Worm (Caenorhabditis elegans) whole organism, late embryonic: ENCODE results near the gene idi-1.

Experiments
- C38D4.7 ChIP-seq: fragments of 200-800 bp; sonication (Bioruptor generic); optimal IDR thresholded peaks from 2 replicates; lab custom pipeline; 2018; ENCODE audit warnings: mild to moderate bottlenecking, missing genetic modification characterization, moderate library complexity, missing compliant biosample characterization
- F13H6.1 ChIP-seq: sonication (generic microtip); optimal IDR thresholded peaks from 2 replicates; lab custom pipeline; 2016; ENCODE audit warnings: missing genetic modification characterization, missing compliant biosample characterization
- K02D7.2 ChIP-seq: sonication (generic microtip); optimal IDR thresholded peaks from 2 replicates; lab custom pipeline; 2017; ENCODE audit warnings: mild to moderate bottlenecking, missing genetic modification characterization, missing compliant biosample characterization
- K09A11.1 ChIP-seq: sonication (generic microtip); optimal IDR thresholded peaks from 2 replicates; lab custom pipeline; 2017; ENCODE audit warnings: antibody characterized with exemption, mild to moderate bottlenecking, missing genetic modification characterization, missing compliant biosample characterization; ENCODE audit not compliant: insufficient read depth
- T23F11.4 ChIP-seq: fragments of 200-800 bp; sonication (Bioruptor generic); optimal IDR thresholded peaks from 2 replicates; lab custom pipeline; 2018; ENCODE audit warnings: mild to moderate bottlenecking, missing genetic modification characterization, missing compliant biosample characterization
- Y22D7AL.16 ChIP-seq: sonication (generic microtip); optimal IDR thresholded peaks from 2 replicates; lab custom pipeline; 2016; ENCODE audit warnings: missing genetic modification characterization, missing compliant biosample characterization
- ahr-1 ChIP-seq: sonication (generic microtip); optimal IDR thresholded peaks from 2 replicates; lab custom pipeline; 2016; ENCODE audit warnings: missing genetic modification characterization, missing compliant biosample characterization
- ama-1 ChIP-seq: fragments of 150-350 bp; optimal IDR thresholded peaks from 2 replicates; lab custom pipeline; 2014
- ceh-14 ChIP-seq: sonication (generic microtip); optimal IDR thresholded peaks from 2 replicates; lab custom pipeline; 2016; ENCODE audit warnings: missing genotype, missing genetic modification characterization, missing compliant biosample characterization
- ceh-18 ChIP-seq: sonication (generic microtip); optimal IDR thresholded peaks from 2 replicates; lab custom pipeline; 2016; ENCODE audit warnings: missing genetic modification characterization, missing compliant biosample characterization
- ceh-31 ChIP-seq: sonication (generic microtip); optimal IDR thresholded peaks from 2 replicates; lab custom pipeline; 2016; ENCODE audit warnings: missing genetic modification characterization, missing compliant biosample characterization
- ceh-45 ChIP-seq: fragments of 200-800 bp; sonication (Bioruptor generic); IDR thresholded peaks from 2 replicates; pipeline ENCODE4 v1.3.6; 2022; ENCODE audit warnings: missing genetic modification reagents, missing genetic modification characterization, missing compliant biosample characterization
- ceh-48 ChIP-seq: sonication (generic microtip); optimal IDR thresholded peaks from 2 replicates; lab custom pipeline; 2016; ENCODE audit warnings: missing genetic modification characterization, inconsistent platforms, missing compliant biosample characterization
- ceh-9 ChIP-seq: sonication (generic microtip); optimal IDR thresholded peaks from 2 replicates; lab custom pipeline; 2016; ENCODE audit warnings: mild to moderate bottlenecking, missing genetic modification characterization, inconsistent platforms, missing compliant biosample characterization
- dmd-4 ChIP-seq: sonication (generic microtip); optimal IDR thresholded peaks from 2 replicates; lab custom pipeline; 2016; ENCODE audit warnings: borderline replicate concordance, missing genetic modification characterization, missing compliant biosample characterization
- elt-2 ChIP-seq: sonication (generic microtip); optimal IDR thresholded peaks from 2 replicates; lab custom pipeline; 2016; ENCODE audit warnings: missing genetic modification reagents, missing genetic modification characterization, missing compliant biosample characterization
- ets-4 ChIP-seq: sonication (generic microtip); optimal IDR thresholded peaks from 2 replicates; lab custom pipeline; 2016; ENCODE audit warnings: missing genetic modification characterization, missing compliant biosample characterization
- eyg-1 ChIP-seq: sonication (generic microtip); optimal IDR thresholded peaks from 2 replicates; lab custom pipeline; 2016; ENCODE audit warnings: missing genotype, missing genetic modification characterization, missing compliant biosample characterization
- fax-1 ChIP-seq: sonication (generic microtip); optimal IDR thresholded peaks from 2 replicates; lab custom pipeline; 2016; ENCODE audit warnings: missing genotype, missing genetic modification characterization, missing compliant biosample characterization
- fkh-10 ChIP-seq: fragments of 150-350 bp; optimal IDR thresholded peaks from 2 replicates; lab custom pipeline; 2014; ENCODE audit warnings: missing biosample characterization, missing genetic modification reagents, missing genetic modification characterization
- fkh-6 ChIP-seq: sonication (generic microtip); optimal IDR thresholded peaks from 2 replicates; lab custom pipeline; 2016; ENCODE audit warnings: missing genetic modification characterization, missing compliant biosample characterization
- gmeb-2 ChIP-seq: sonication (generic microtip); optimal IDR thresholded peaks from 2 replicates; lab custom pipeline; 2016; ENCODE audit warnings: missing genetic modification characterization, inconsistent platforms, missing compliant biosample characterization
- hlh-13 ChIP-seq: fragments of 200-800 bp; sonication (Bioruptor generic); optimal IDR thresholded peaks from 2 replicates; lab custom pipeline; 2018; ENCODE audit warnings: mild to moderate bottlenecking, missing genetic modification characterization, missing compliant biosample characterization
- hlh-15 ChIP-seq: sonication (generic microtip); optimal IDR thresholded peaks from 2 replicates; lab custom pipeline; 2016; ENCODE audit warnings: missing genetic modification characterization, missing compliant biosample characterization
- hlh-30 ChIP-seq: sonication (generic microtip); optimal IDR thresholded peaks from 2 replicates; lab custom pipeline; 2017; ENCODE audit warnings: antibody characterized with exemption, missing genetic modification characterization, missing compliant biosample characterization; ENCODE audit not compliant: insufficient read depth
- hlh-8 ChIP-seq: sonication (generic microtip); optimal IDR thresholded peaks from 2 replicates; lab custom pipeline; 2016; ENCODE audit warnings: missing genotype, missing genetic modification characterization, missing compliant biosample characterization
- lim-6 ChIP-seq: sonication (generic microtip); optimal IDR thresholded peaks from 2 replicates; lab custom pipeline; 2016; ENCODE audit warnings: missing genetic modification characterization, missing compliant biosample characterization
- madf-2 ChIP-seq: sonication (generic microtip); optimal IDR thresholded peaks from 2 replicates; lab custom pipeline; 2017; ENCODE audit warnings: missing genetic modification characterization, missing compliant biosample characterization
- mec-3 ChIP-seq: sonication (generic microtip); optimal IDR thresholded peaks from 2 replicates; lab custom pipeline; 2016; ENCODE audit warnings: borderline replicate concordance, missing genetic modification characterization, missing compliant biosample characterization
- nfya-1 ChIP-seq: sonication (generic microtip); optimal IDR thresholded peaks from 2 replicates; lab custom pipeline; 2017; ENCODE audit warnings: missing genetic modification characterization, mild to moderate bottlenecking, missing compliant biosample characterization, antibody characterized with exemption, moderate library complexity
- nhr-11 ChIP-seq: fragments of 150-350 bp; optimal IDR thresholded peaks from 2 replicates; lab custom pipeline; 2014; ENCODE audit warnings: missing biosample characterization, missing genetic modification characterization
- npax-4 ChIP-seq: sonication (generic microtip); optimal IDR thresholded peaks from 2 replicates; lab custom pipeline; 2016; ENCODE audit warnings: missing genetic modification characterization, missing compliant biosample characterization
- odd-2 ChIP-seq: sonication (generic microtip); optimal IDR thresholded peaks from 2 replicates; lab custom pipeline; 2017; ENCODE audit warnings: antibody characterized with exemption, mild to moderate bottlenecking, missing genetic modification characterization, missing compliant biosample characterization
- pag-3 ChIP-seq: sonication (generic microtip); optimal IDR thresholded peaks from 2 replicates; lab custom pipeline; 2016; ENCODE audit warnings: missing compliant biosample characterization, missing genetic modification characterization, borderline replicate concordance
- pat-9 ChIP-seq: fragments of 200-800 bp; sonication (Bioruptor generic); optimal IDR thresholded peaks from 2 replicates; lab custom pipeline; 2018; ENCODE audit warnings: mild to moderate bottlenecking, missing genetic modification characterization, moderate library complexity, missing compliant biosample characterization
- pha-2 ChIP-seq: sonication (generic microtip); optimal IDR thresholded peaks from 2 replicates; lab custom pipeline; 2017; ENCODE audit warnings: mild to moderate bottlenecking, missing genetic modification characterization, missing compliant biosample characterization
- pqm-1 ChIP-seq: sonication (generic microtip); optimal IDR thresholded peaks from 2 replicates; lab custom pipeline; 2016; ENCODE audit warnings: missing genetic modification characterization, missing compliant biosample characterization
- pros-1 ChIP-seq: fragments of 150-350 bp; optimal IDR thresholded peaks from 2 replicates; lab custom pipeline; 2014; ENCODE audit warnings: missing biosample characterization, missing genetic modification reagents, missing genetic modification characterization
- rnt-1 ChIP-seq: sonication (generic microtip); optimal IDR thresholded peaks from 2 replicates; lab custom pipeline; 2016; ENCODE audit warnings: missing genetic modification characterization, missing compliant biosample characterization
- sdc-2 ChIP-seq: sonication (generic microtip); optimal IDR thresholded peaks from 2 replicates; lab custom pipeline; 2016; ENCODE audit warnings: missing genotype, missing genetic modification characterization, missing compliant biosample characterization
- sox-2 ChIP-seq: fragments of 200-800 bp; sonication (Bioruptor generic); IDR thresholded peaks from 2 replicates; pipeline ENCODE4 v1.3.6; 2022; ENCODE audit warnings: missing genetic modification reagents, missing genetic modification characterization, missing compliant biosample characterization
- sox-4 ChIP-seq: sonication (generic microtip); optimal IDR thresholded peaks from 2 replicates; lab custom pipeline; 2017; ENCODE audit warnings: mild to moderate bottlenecking, missing genetic modification characterization, inconsistent platforms, missing compliant biosample characterization
- syd-9 ChIP-seq: sonication (generic microtip); optimal IDR thresholded peaks from 2 replicates; lab custom pipeline; 2016; ENCODE audit warnings: mild to moderate bottlenecking, missing genetic modification characterization, moderate library complexity, missing compliant biosample characterization
- tbx-2 ChIP-seq: sonication (generic microtip); optimal IDR thresholded peaks from 2 replicates; lab custom pipeline; 2016; ENCODE audit warnings: missing genetic modification characterization, missing compliant biosample characterization
- tbx-7 ChIP-seq: sonication (generic microtip); optimal IDR thresholded peaks from 2 replicates; lab custom pipeline; 2016; ENCODE audit warnings: missing genotype, missing genetic modification characterization, missing compliant biosample characterization
- ttx-3 ChIP-seq: sonication (generic microtip); optimal IDR thresholded peaks from 2 replicates; lab custom pipeline; 2016; ENCODE audit warnings: missing genetic modification reagents, missing genetic modification characterization, missing compliant biosample characterization
- unc-3 ChIP-seq, 2 experiments: fragments of 200-800 bp in 1 of 2; sonication (Bioruptor generic) in 1 of 2; sonication (generic microtip) in 1 of 2; conservative IDR thresholded peaks in 1 of 2; optimal IDR thresholded peaks in 1 of 2; 2 replicates each; pipeline versions ENCODE4 v1.3.6 to Lab custom; 2016 to 2022; ENCODE audit warnings: missing compliant biosample characterization in 2 of 2, missing genetic modification characterization in 2 of 2, missing genetic modification reagents in 1 of 2
- unc-42 ChIP-seq: sonication (generic microtip); optimal IDR thresholded peaks from 2 replicates; lab custom pipeline; 2016; ENCODE audit warnings: missing genotype, missing genetic modification characterization, missing compliant biosample characterization
- unc-55 ChIP-seq: sonication (generic microtip); optimal IDR thresholded peaks from 2 replicates; lab custom pipeline; 2017; ENCODE audit warnings: missing biosample characterization, missing genetic modification reagents, missing genetic modification characterization
- unc-86 ChIP-seq: sonication (generic microtip); optimal IDR thresholded peaks from 2 replicates; lab custom pipeline; 2016; ENCODE audit warnings: missing genetic modification characterization, missing compliant biosample characterization

idi-1 gene

DNA sequence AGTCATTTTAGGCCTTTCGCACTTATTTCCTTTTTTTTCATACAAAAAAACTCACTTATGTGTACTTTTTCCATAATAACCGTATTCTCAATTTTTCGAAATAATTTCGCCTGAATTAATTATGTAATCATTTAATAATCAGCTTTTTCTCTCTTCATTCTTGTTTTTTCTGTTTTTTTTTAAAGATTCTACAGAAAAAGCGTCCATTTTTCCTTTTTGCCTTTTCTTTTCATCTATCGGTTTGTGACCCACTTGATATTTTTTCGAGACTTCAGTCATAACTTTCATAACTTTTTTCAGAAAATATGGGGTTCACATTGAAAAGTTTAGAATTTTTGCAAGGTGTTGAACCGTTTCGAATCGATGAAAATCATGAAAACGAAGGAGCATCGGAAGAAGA is 3.3 kb upstream of the idi-1 start, which contains the start of gene vms-1:
vms-1 (plus strand) TSS at position 301 of the 400 bp plus-strand sequence.
- TF ChIP-seq sox-2 (GFP tag; lab: Robert Waterston, UW) (no peak), pqm-1 (no peak), pat-9 (tag; lab: Kevin White, UChicago) (no peak), pros-1 (tag; lab: Kevin White, UChicago) (no peak), fkh-6 (tag; lab: Kevin White, UChicago) (no peak), ets-4 (tag; lab: Kevin White, UChicago) (no peak), K09A11.1 (tag; lab: Kevin White, UChicago) (no peak), mec-3 (tag; lab: Kevin White, UChicago) (no peak), npax-4 (tag; lab: Kevin White, UChicago) (no peak), C38D4.7 (GFP tag; lab: Kevin White, UChicago) (no peak), eyg-1 (tag; lab: Kevin White, UChicago) (no peak), rnt-1 (tag; lab: Kevin White, UChicago) (no peak), hlh-15 (tag; lab: Kevin White, UChicago) (no peak), ceh-14 (tag; lab: Kevin White, UChicago) (no peak), dmd-4 (no peak)
- TF ChIP-seq, all 69 proteins: peak for 0

DNA sequence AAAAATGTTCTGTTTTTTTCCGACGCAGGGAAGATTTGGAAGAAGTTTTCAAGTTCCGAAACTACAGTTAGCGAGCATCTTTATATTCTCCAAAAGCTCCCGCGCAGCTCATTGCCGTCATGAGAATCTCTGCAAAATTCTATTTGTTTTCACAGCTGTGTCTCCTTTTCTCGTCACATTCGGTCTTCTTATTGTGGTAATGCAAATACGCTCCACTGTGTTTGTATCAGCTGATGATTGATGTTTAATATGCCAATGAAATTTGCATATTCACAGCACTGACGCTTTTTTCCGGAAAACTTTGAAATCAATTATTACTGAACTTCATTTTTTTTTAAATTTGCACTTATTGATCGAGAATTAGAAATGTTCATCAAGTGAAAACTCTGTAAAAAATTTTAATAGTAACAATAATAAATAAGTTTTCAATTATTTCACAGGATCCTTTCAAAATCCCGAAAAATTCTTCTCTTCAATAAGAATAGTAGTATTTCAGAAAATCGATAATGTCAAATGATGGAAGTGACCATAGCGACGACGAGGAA is 1.6 kb downstream of the idi-1 start, which contains the start of gene K06H7.2:
K06H7.2 (plus strand) TSS at position 495 of the 545 bp plus-strand sequence.
- peak; percentile 22 for TF ChIP-seq elt-2 (tag; lab: Kevin White, UChicago)
- no peak for TF ChIP-seq lim-6 (tag; lab: Kevin White, UChicago)
- TF ChIP-seq hlh-30 (tag; lab: Kevin White, UChicago): peak; percentile 93
- TF ChIP-seq ceh-31 (tag; lab: Kevin White, UChicago): peak; percentile 48
- TF ChIP-seq ceh-48 (tag; lab: Kevin White, UChicago): no peak
- no peak for TF ChIP-seq pqm-1
- peak; percentile 22 for TF ChIP-seq pha-2 (tag; lab: Kevin White, UChicago)
- no peak for TF ChIP-seq ceh-9 (tag; lab: Kevin White, UChicago)
- no peak for TF ChIP-seq madf-2 (tag; lab: Kevin White, UChicago)
- peak; percentile 57 for TF ChIP-seq ceh-18 (tag; lab: Kevin White, UChicago)
- TF ChIP-seq odd-2 (tag; lab: Kevin White, UChicago): no peak
- peak; percentile 95 for TF ChIP-seq unc-42
- TF ChIP-seq gmeb-2: no peak
- TF ChIP-seq ceh-14 (tag; lab: Kevin White, UChicago): no peak
- TF ChIP-seq tbx-7 (tag; lab: Kevin White, UChicago): no peak
- TF ChIP-seq ttx-3 (tag; lab: Kevin White, UChicago): no peak
- no peak for TF ChIP-seq nhr-11 (tag; lab: Kevin White, UChicago)
- TF ChIP-seq ceh-45: no peak
- TF ChIP-seq ama-1 (lab: Kevin White, UChicago): no peak
- no peak for TF ChIP-seq hlh-13 (GFP tag; lab: Kevin White, UChicago)
- no peak for TF ChIP-seq syd-9 (tag; lab: Kevin White, UChicago)
- no peak for TF ChIP-seq mec-3 (tag; lab: Kevin White, UChicago)
- TF ChIP-seq hlh-8 (tag; lab: Kevin White, UChicago): no peak
- no peak for TF ChIP-seq K09A11.1 (tag; lab: Kevin White, UChicago)
- TF ChIP-seq T23F11.4: no peak
- TF ChIP-seq unc-55 (GFP tag; lab: Kevin White, UChicago): peak; percentile 43
- peak; percentile 53 for TF ChIP-seq nfya-1 (tag; lab: Kevin White, UChicago)
- TF ChIP-seq sdc-2 (tag; lab: Kevin White, UChicago): no peak
- no peak for TF ChIP-seq unc-3 (GFP tag; conservative IDR thresholded peaks at IDR 0.05; lab: Robert Waterston, UW)
- TF ChIP-seq unc-3 (tag; optimal IDR thresholded peaks at IDR 0.05; lab: Kevin White, UChicago): no peak
- no peak for TF ChIP-seq ets-4 (tag; lab: Kevin White, UChicago)
- no peak for TF ChIP-seq Y22D7AL.16 (tag; lab: Kevin White, UChicago)
- peak; percentile 27 for TF ChIP-seq tbx-2
- TF ChIP-seq ahr-1 (tag; lab: Kevin White, UChicago): no peak
- TF ChIP-seq fkh-10 (GFP tag; lab: Kevin White, UChicago): no peak
- no peak for TF ChIP-seq F13H6.1 (tag; lab: Kevin White, UChicago)
- TF ChIP-seq K02D7.2 (tag; lab: Kevin White, UChicago): no peak
- TF ChIP-seq fax-1 (tag; lab: Kevin White, UChicago): no peak
- TF ChIP-seq unc-86 (tag; lab: Kevin White, UChicago): no peak
- no peak for TF ChIP-seq pag-3 (tag; lab: Kevin White, UChicago)
- TF ChIP-seq sox-4 (tag; lab: Kevin White, UChicago): no peak
